Fruit fly (Drosophila melanogaster) whole organism, embryonic: ENCODE results near the gene CG32801.

ENCODE experiments used
- Adf1 ChIP-seq: fragments of 200-800 bp; sonication (Bioruptor generic); IDR thresholded peaks from 2 replicates; pipeline ENCODE4 v1.3.6; 2022; ENCODE audit warnings: missing biosample characterization, missing genetic modification characterization
- BtbVII ChIP-seq: fragments of 200-800 bp; sonication (Bioruptor generic); optimal IDR thresholded peaks from 3 replicates; lab custom pipeline; 2017; ENCODE audit warnings: missing biosample characterization, mild to moderate bottlenecking, missing genetic modification characterization
- Bteb2 ChIP-seq: fragments of 200-800 bp; sonication (Bioruptor generic); optimal IDR thresholded peaks from 2 replicates; lab custom pipeline; 2016; ENCODE audit warnings: missing biosample characterization, missing genetic modification characterization
- CG10274 ChIP-seq: fragments of 200-800 bp; sonication (Bioruptor generic); optimal IDR thresholded peaks from 3 replicates; lab custom pipeline; 2017; ENCODE audit warnings: missing biosample characterization, mild to moderate bottlenecking, missing genetic modification characterization
- CG11696 ChIP-seq: fragments of 200-800 bp; sonication (Bioruptor generic); IDR thresholded peaks from 2 replicates; pipeline ENCODE4 v1.3.6; 2022; ENCODE audit warnings: missing biosample characterization, missing genetic modification characterization
- CG12769 ChIP-seq: fragments of 200-800 bp; sonication (Bioruptor generic); optimal IDR thresholded peaks from 2 replicates; lab custom pipeline; 2019; ENCODE audit warnings: missing biosample characterization, mild to moderate bottlenecking, missing genetic modification characterization, moderate library complexity
- CG13287 ChIP-seq: fragments of 200-800 bp; sonication (Bioruptor generic); IDR thresholded peaks from 2 replicates; pipeline ENCODE4 v1.3.6; 2022; ENCODE audit warnings: missing biosample characterization, missing genetic modification characterization; ENCODE audit not compliant: partially characterized antibody
- CG13424 ChIP-seq: fragments of 200-800 bp; sonication (Bioruptor generic); optimal IDR thresholded peaks from 2 replicates; lab custom pipeline; 2019; ENCODE audit warnings: missing biosample characterization, mild to moderate bottlenecking, missing genetic modification characterization, moderate library complexity
- CG14441 ChIP-seq: fragments of 200-800 bp; sonication (Bioruptor generic); IDR thresholded peaks from 2 replicates; pipeline ENCODE4 v1.3.6; 2022; ENCODE audit warnings: missing biosample characterization, missing genetic modification characterization
- CG15479 ChIP-seq: fragments of 200-800 bp; sonication (Bioruptor generic); optimal IDR thresholded peaks from 3 replicates; lab custom pipeline; 2019; ENCODE audit warnings: missing biosample characterization, mild to moderate bottlenecking, missing genetic modification characterization, moderate library complexity
- CG1603 ChIP-seq: fragments of 200-800 bp; sonication (Bioruptor generic); optimal IDR thresholded peaks from 2 replicates; lab custom pipeline; 2019; ENCODE audit warnings: missing biosample characterization, mild to moderate bottlenecking, missing genetic modification characterization, moderate library complexity
- CG2116 ChIP-seq: fragments of 200-800 bp; sonication (Bioruptor generic); optimal IDR thresholded peaks from 3 replicates; lab custom pipeline; 2018; ENCODE audit warnings: missing biosample characterization, mild to moderate bottlenecking, missing genetic modification characterization
- CG2889 ChIP-seq: fragments of 200-800 bp; sonication (Bioruptor generic); IDR thresholded peaks from 3 replicates; pipeline ENCODE4 v1.3.6; 2022; ENCODE audit warnings: missing biosample characterization, missing genetic modification characterization
- CG30403 ChIP-seq: fragments of 200-800 bp; sonication (Bioruptor generic); optimal IDR thresholded peaks from 3 replicates; lab custom pipeline; 2016; ENCODE audit warnings: missing biosample characterization, missing genetic modification characterization
- CG3163 ChIP-seq: fragments of 200-800 bp; sonication (Bioruptor generic); optimal IDR thresholded peaks from 3 replicates; lab custom pipeline; 2016; ENCODE audit warnings: missing biosample characterization, missing genetic modification characterization
- CG32772 ChIP-seq: fragments of 200-800 bp; sonication (Bioruptor generic); IDR thresholded peaks from 2 replicates; pipeline ENCODE4 v1.3.6; 2022; ENCODE audit warnings: missing biosample characterization, missing genetic modification characterization
- CG34376 ChIP-seq: fragments of 200-800 bp; sonication (Bioruptor generic); optimal IDR thresholded peaks from 2 replicates; lab custom pipeline; 2018; ENCODE audit warnings: missing biosample characterization, mild to moderate bottlenecking, missing genetic modification characterization
- CG3838 ChIP-seq: fragments of 200-800 bp; sonication (Bioruptor generic); optimal IDR thresholded peaks from 3 replicates; lab custom pipeline; 2016; ENCODE audit warnings: missing biosample characterization, missing genetic modification characterization
- CG3847 ChIP-seq: fragments of 200-800 bp; sonication (Bioruptor generic); IDR thresholded peaks from 2 replicates; pipeline ENCODE4 v1.3.6; 2022; ENCODE audit warnings: missing biosample characterization, missing genetic modification characterization
- CG4282 ChIP-seq: fragments of 200-800 bp; sonication (Bioruptor generic); optimal IDR thresholded peaks from 2 replicates; lab custom pipeline; 2016; ENCODE audit warnings: missing biosample characterization, missing genetic modification characterization
- CG4730 ChIP-seq: fragments of 200-800 bp; sonication (Bioruptor generic); IDR thresholded peaks from 2 replicates; pipeline ENCODE4 v1.3.6; 2022; ENCODE audit warnings: missing biosample characterization, missing genetic modification characterization
- CG4854 ChIP-seq: fragments of 200-800 bp; sonication (Bioruptor generic); optimal IDR thresholded peaks from 2 replicates; lab custom pipeline; 2016; ENCODE audit warnings: missing biosample characterization, missing genetic modification characterization, inconsistent platforms
- CG7556 ChIP-seq: fragments of 200-800 bp; sonication (Bioruptor generic); optimal IDR thresholded peaks from 2 replicates; lab custom pipeline; 2017; ENCODE audit warnings: missing biosample characterization, mild to moderate bottlenecking, missing genetic modification characterization
- CG9437 ChIP-seq: fragments of 200-800 bp; sonication (Bioruptor generic); optimal IDR thresholded peaks from 2 replicates; lab custom pipeline; 2018; ENCODE audit warnings: missing biosample characterization, mild to moderate bottlenecking, missing genetic modification characterization
- CkIIα-i1 ChIP-seq: fragments of 200-800 bp; sonication (Bioruptor generic); IDR thresholded peaks from 2 replicates; pipeline ENCODE4 v1.3.6; 2022; ENCODE audit warnings: missing biosample characterization, missing genetic modification characterization
- Eip74EF ChIP-seq, 2 experiments: fragments of 200-800 bp in 1 of 2; fragments of >200 bp in 1 of 2; sonication (Bioruptor generic) in 1 of 2; optimal IDR thresholded peaks; 2 replicates each; lab custom pipeline; 2017 to 2019; ENCODE audit warnings: missing biosample characterization in 2 of 2, missing genetic modification characterization in 2 of 2, mild to moderate bottlenecking in 1 of 2, moderate library complexity in 1 of 2
- HLH3B ChIP-seq: fragments of 200-800 bp; sonication (Bioruptor generic); IDR thresholded peaks from 2 replicates; pipeline ENCODE4 v1.3.6; 2022; ENCODE audit warnings: missing biosample characterization, missing genetic modification characterization
- Med ChIP-seq: fragments of 200-800 bp; sonication (Bioruptor generic); peaks from one replicate; lab custom pipeline; 2016; ENCODE audit warnings: missing biosample characterization, missing genetic modification characterization, mild to moderate bottlenecking, inconsistent platforms, moderate library complexity
- NFAT ChIP-seq: fragments of 200-800 bp; sonication (Bioruptor generic); IDR thresholded peaks from 2 replicates; pipeline ENCODE4 v1.3.6; 2022; ENCODE audit warnings: missing biosample characterization, missing genetic modification characterization
- Nf-YB ChIP-seq: fragments of 200-800 bp; sonication (Bioruptor generic); optimal IDR thresholded peaks from 3 replicates; lab custom pipeline; 2019; ENCODE audit warnings: missing biosample characterization, mild to moderate bottlenecking, missing genetic modification characterization, moderate library complexity
- Rfx ChIP-seq: fragments of 200-800 bp; sonication (Bioruptor generic); IDR thresholded peaks from 2 replicates; pipeline ENCODE4 v1.3.6; 2022; ENCODE audit warnings: missing biosample characterization, missing genetic modification characterization
- Sox100B ChIP-seq: fragments of 200-800 bp; sonication (Bioruptor generic); optimal IDR thresholded peaks from 3 replicates; lab custom pipeline; 2018; ENCODE audit warnings: missing biosample characterization, mild to moderate bottlenecking, missing genetic modification characterization
- Vsx1 ChIP-seq: fragments of 200-800 bp; sonication (Bioruptor generic); optimal IDR thresholded peaks from 2 replicates; lab custom pipeline; 2017; ENCODE audit warnings: missing biosample characterization, mild to moderate bottlenecking, missing genetic modification characterization, missing genetic modification reagents
- Xbp1 ChIP-seq: fragments of 200-800 bp; sonication (Bioruptor generic); optimal IDR thresholded peaks from 3 replicates; lab custom pipeline; 2016; ENCODE audit warnings: missing biosample characterization, mild to moderate bottlenecking, missing genetic modification characterization
- ase ChIP-seq: fragments of 200-800 bp; sonication (Bioruptor generic); IDR thresholded peaks from 3 replicates; pipeline ENCODE4 v1.3.6; 2022; ENCODE audit warnings: missing biosample characterization, missing genetic modification characterization
- da ChIP-seq: fragments of 200-800 bp; sonication (Bioruptor generic); optimal IDR thresholded peaks from 2 replicates; lab custom pipeline; 2016; ENCODE audit warnings: missing biosample characterization, missing genetic modification characterization
- ewg ChIP-seq: fragments of 200-800 bp; sonication (Bioruptor generic); optimal IDR thresholded peaks from 3 replicates; lab custom pipeline; 2017; ENCODE audit warnings: mild to moderate bottlenecking, missing biosample characterization, missing genetic modification reagents, missing genetic modification characterization
- fd96Cb ChIP-seq: fragments of 200-800 bp; sonication (Bioruptor generic); optimal IDR thresholded peaks from 2 replicates; lab custom pipeline; 2018; ENCODE audit warnings: missing biosample characterization, mild to moderate bottlenecking, missing genetic modification characterization, moderate library complexity
- gce ChIP-seq: fragments of 200-800 bp; sonication (Bioruptor generic); IDR thresholded peaks from 3 replicates; pipeline ENCODE4 v1.3.6; 2022; ENCODE audit warnings: missing biosample characterization, missing genetic modification characterization
- gem ChIP-seq: fragments of 200-800 bp; sonication (Bioruptor generic); optimal IDR thresholded peaks from 2 replicates; lab custom pipeline; 2019; ENCODE audit warnings: missing biosample characterization, mild to moderate bottlenecking, missing genetic modification characterization, moderate library complexity
- grn ChIP-seq: fragments of 200-800 bp; sonication (Bioruptor generic); optimal IDR thresholded peaks from 3 replicates; lab custom pipeline; 2017; ENCODE audit warnings: missing biosample characterization, missing genetic modification characterization
- ind ChIP-seq: fragments of 200-800 bp; sonication (Bioruptor generic); optimal IDR thresholded peaks from 3 replicates; lab custom pipeline; 2016; ENCODE audit warnings: missing biosample characterization, missing genetic modification characterization
- insv ChIP-seq, 2 experiments: fragments of 200-800 bp; sonication (Bioruptor generic); optimal IDR thresholded peaks; 3 replicates each; lab custom pipeline; 2016 to 2018; ENCODE audit warnings: missing biosample characterization in 2 of 2, missing genetic modification characterization in 2 of 2
- klu ChIP-seq: fragments of 200-800 bp; sonication (Bioruptor generic); IDR thresholded peaks from 2 replicates; pipeline ENCODE4 v1.3.6; 2022; ENCODE audit warnings: missing biosample characterization, missing genetic modification characterization
- lilli ChIP-seq: fragments of 200-800 bp; sonication (Bioruptor generic); optimal IDR thresholded peaks from 3 replicates; lab custom pipeline; 2016; ENCODE audit warnings: missing biosample characterization, missing genetic modification characterization
- rib ChIP-seq: fragments of 200-800 bp; sonication (Bioruptor generic); IDR thresholded peaks from 2 replicates; pipeline ENCODE4 v1.3.6; 2022; ENCODE audit warnings: missing biosample characterization, missing genetic modification characterization
- scrt ChIP-seq: fragments of 200-800 bp; sonication (Bioruptor generic); optimal IDR thresholded peaks from 2 replicates; lab custom pipeline; 2018; ENCODE audit warnings: missing biosample characterization, mild to moderate bottlenecking, missing genetic modification characterization, moderate library complexity
- sob ChIP-seq: fragments of 200-800 bp; sonication (Bioruptor generic); IDR thresholded peaks from 2 replicates; pipeline ENCODE4 v1.3.6; 2022; ENCODE audit warnings: missing biosample characterization, missing genetic modification characterization
- ssp ChIP-seq: fragments of 200-800 bp; sonication (Bioruptor generic); IDR thresholded peaks from 2 replicates; pipeline ENCODE4 v1.3.6; 2022; ENCODE audit warnings: missing biosample characterization, missing genetic modification characterization
- unpg ChIP-seq: fragments of 200-800 bp; sonication (Bioruptor generic); optimal IDR thresholded peaks from 3 replicates; lab custom pipeline; 2018; ENCODE audit warnings: missing biosample characterization, mild to moderate bottlenecking, missing genetic modification characterization, moderate library complexity

Gene CG32801

dm6 chrX:1854070-1854469 lies 48.9 kb downstream of the CG32801 start (continued):
- TF ChIP-seq Nf-YB: no peak
- TF ChIP-seq gce (GFP tag; lab: Robert Waterston, UW): peak; percentile 62; the same call in 1 of the 3 replicates
- peak; percentile 60 for TF ChIP-seq NFAT
- peak; percentile 8 for TF ChIP-seq CG30403
- TF ChIP-seq CG13424 (tag; lab: Kevin White, UChicago): peak; percentile 24
- TF ChIP-seq CG15479 (GFP tag; lab: Kevin White, UChicago): no peak
- TF ChIP-seq scrt: peak; percentile 68
- TF ChIP-seq Eip74EF (GFP tag; optimal IDR thresholded peaks at IDR 0.05; lab: Kevin White, UChicago): peak in 1 of 2 experiments; percentile 59
- TF ChIP-seq ase (GFP tag; lab: Robert Waterston, UW): peak; percentile 57; the same call in 2 of the 3 replicates
- TF ChIP-seq CG4730 (GFP tag; lab: Robert Waterston, UW): no peak
- TF ChIP-seq HLH3B: peak; percentile 74; the same call in 1 of the 2 replicates
- peak; percentile 42 for TF ChIP-seq CG3838 (GFP tag; lab: Kevin White, UChicago)
- TF ChIP-seq BtbVII (GFP tag; lab: Kevin White, UChicago): peak; percentile 89
- TF ChIP-seq Xbp1 (GFP tag; lab: Kevin White, UChicago): peak; percentile 11
- peak in 1 of 2 experiments; percentile 51 for TF ChIP-seq insv (GFP tag; optimal IDR thresholded peaks at IDR 0.05; lab: Kevin White, UChicago)
- peak; percentile 46 for TF ChIP-seq CG3163 (GFP tag; lab: Kevin White, UChicago)
- TF ChIP-seq da: peak; percentile 46
- TF ChIP-seq fd96Cb (tag; lab: Kevin White, UChicago): no peak
- TF ChIP-seq Vsx1 (GFP tag; lab: Kevin White, UChicago): peak; percentile 72
- peak; percentile 36 for TF ChIP-seq unpg
- peak; percentile 55; the same call in 1 of the 2 replicates for TF ChIP-seq CG14441
- TF ChIP-seq Adf1 (GFP tag; lab: Robert Waterston, UW): peak; percentile 72; the same call in 1 of the 2 replicates
- peak; percentile 92 for TF ChIP-seq CG34376 (GFP tag; lab: Kevin White, UChicago)
- peak; percentile 13 for TF ChIP-seq CG1603 (tag; lab: Kevin White, UChicago)
- TF ChIP-seq CG4282 (GFP tag; lab: Kevin White, UChicago): peak; percentile 24
- TF ChIP-seq CG10274 (GFP tag; lab: Kevin White, UChicago): peak; percentile 15
- peak; percentile 72 for TF ChIP-seq CG7556 (GFP tag; lab: Kevin White, UChicago)
- peak; percentile 52 for TF ChIP-seq CG3847 (GFP tag; lab: Robert Waterston, UW)
- peak; percentile 75 for TF ChIP-seq grn (GFP tag; lab: Kevin White, UChicago)
- TF ChIP-seq CG2889 (GFP tag; lab: Robert Waterston, UW): peak; percentile 65; the same call in 2 of the 3 replicates
- TF ChIP-seq gem: peak; percentile 36
- TF ChIP-seq CG9437 (GFP tag; lab: Kevin White, UChicago): no peak
- TF ChIP-seq klu (GFP tag; lab: Robert Waterston, UW): peak; percentile 32; the same call in 1 of the 2 replicates
- TF ChIP-seq CG13287 (GFP tag; lab: Robert Waterston, UW): no peak
- TF ChIP-seq ind: peak; percentile 10
- peak; percentile 79 for TF ChIP-seq Bteb2 (GFP tag; lab: Kevin White, UChicago)
- peak; percentile 80 for TF ChIP-seq rib (GFP tag; lab: Robert Waterston, UW)
- peak; percentile 80 for TF ChIP-seq Rfx (GFP tag; lab: Robert Waterston, UW)
- TF ChIP-seq sob: peak; percentile 85
- peak; percentile 22 for TF ChIP-seq Sox100B
- TF ChIP-seq ssp (GFP tag; lab: Robert Waterston, UW): no peak
- TF ChIP-seq Med (GFP tag; lab: Kevin White, UChicago): peak; percentile 94
- TF ChIP-seq CG11696: 0 out of 2 replicates have a peak, but pooled peaks have one; percentile 49
- peak; percentile 43 for TF ChIP-seq lilli (GFP tag; lab: Kevin White, UChicago)
- peak; percentile 9 for TF ChIP-seq ewg (GFP tag; lab: Kevin White, UChicago)
- peak; percentile 32; the same call in 1 of the 2 replicates for TF ChIP-seq CkIIα-i1 (GFP tag; lab: Robert Waterston, UW)
- TF ChIP-seq CG4854 (GFP tag; lab: Kevin White, UChicago): peak; percentile 72
- TF ChIP-seq CG2116 (GFP tag; lab: Kevin White, UChicago): peak; percentile 45
- TF ChIP-seq CG32772 (GFP tag; lab: Robert Waterston, UW): 0 out of 2 replicates have a peak, but pooled peaks have one; percentile 21
- peak; percentile 85 for TF ChIP-seq CG12769 (tag; lab: Kevin White, UChicago)
